Fruit fly (Drosophila melanogaster) whole organism, embryonic: ENCODE measurements around the gene CG17191.

Experiments
- ATbp ChIP-seq: fragments of 200-800 bp; sonication (Bioruptor generic); optimal IDR thresholded peaks from 2 replicates; lab custom pipeline; 2017; ENCODE audit warnings: missing biosample characterization, mild to moderate bottlenecking, missing genetic modification characterization, missing genetic modification reagents
- Asciz ChIP-seq: fragments of 200-800 bp; sonication (Bioruptor generic); optimal IDR thresholded peaks from 2 replicates; lab custom pipeline; 2017; ENCODE audit warnings: missing biosample characterization, mild to moderate bottlenecking, missing genetic modification characterization, missing genetic modification reagents
- Awh ChIP-seq: fragments of 200-800 bp; sonication (Bioruptor generic); IDR thresholded peaks from 2 replicates; pipeline ENCODE4, ENCODE4 v1.3.6; 2022; ENCODE audit warnings: missing biosample characterization, missing genetic modification characterization
- B-H1 ChIP-seq: fragments of 200-800 bp; sonication (Bioruptor generic); IDR thresholded peaks from 3 replicates; pipeline ENCODE4 v1.3.6; 2022; ENCODE audit warnings: missing biosample characterization, missing genetic modification characterization
- Blimp-1 ChIP-seq: fragments of 200-800 bp; sonication (Bioruptor generic); optimal IDR thresholded peaks from 3 replicates; lab custom pipeline; 2018; ENCODE audit warnings: missing biosample characterization, missing genetic modification characterization, mild to moderate bottlenecking, moderate library complexity, missing genetic modification reagents
- CG10209 ChIP-seq: fragments of 200-800 bp; sonication (Bioruptor generic); optimal IDR thresholded peaks from 3 replicates; lab custom pipeline; 2017; ENCODE audit warnings: missing biosample characterization, mild to moderate bottlenecking, missing genetic modification characterization, missing genetic modification reagents
- CG10274 ChIP-seq: fragments of 200-800 bp; sonication (Bioruptor generic); optimal IDR thresholded peaks from 3 replicates; lab custom pipeline; 2017; ENCODE audit warnings: missing biosample characterization, mild to moderate bottlenecking, missing genetic modification characterization
- CG13894 ChIP-seq: fragments of 200-800 bp; sonication (Bioruptor generic); optimal IDR thresholded peaks from 3 replicates; lab custom pipeline; 2018; ENCODE audit warnings: missing biosample characterization, mild to moderate bottlenecking, missing genetic modification characterization, moderate library complexity
- CG1529 ChIP-seq: fragments of 200-800 bp; sonication (Bioruptor generic); optimal IDR thresholded peaks from 3 replicates; lab custom pipeline; 2018; ENCODE audit warnings: missing biosample characterization, missing genetic modification characterization
- CG15514 ChIP-seq: fragments of 200-800 bp; sonication (Bioruptor generic); optimal IDR thresholded peaks from 3 replicates; lab custom pipeline; 2017; ENCODE audit warnings: missing biosample characterization, missing genetic modification characterization, mild to moderate bottlenecking, moderate library complexity, missing genetic modification reagents
- CG17385 ChIP-seq: fragments of 200-800 bp; sonication (Bioruptor generic); optimal IDR thresholded peaks from 3 replicates; lab custom pipeline; 2018; ENCODE audit warnings: missing biosample characterization, mild to moderate bottlenecking, missing genetic modification characterization
- CG1792 ChIP-seq: fragments of 200-800 bp; sonication (Bioruptor generic); optimal IDR thresholded peaks from 2 replicates; lab custom pipeline; 2016; ENCODE audit warnings: missing biosample characterization, missing genetic modification characterization
- CG18599 ChIP-seq: fragments of 200-800 bp; sonication (Bioruptor generic); optimal IDR thresholded peaks from 3 replicates; lab custom pipeline; 2017; ENCODE audit warnings: missing biosample characterization, missing genetic modification characterization, mild to moderate bottlenecking, moderate library complexity, missing genetic modification reagents
- CG2120 ChIP-seq: fragments of 200-800 bp; sonication (Bioruptor generic); optimal IDR thresholded peaks from 3 replicates; lab custom pipeline; 2016; ENCODE audit warnings: missing biosample characterization, missing genetic modification characterization
- CG31365 ChIP-seq: fragments of 200-800 bp; sonication (Bioruptor generic); optimal IDR thresholded peaks from 2 replicates; lab custom pipeline; 2018; ENCODE audit warnings: missing biosample characterization, mild to moderate bottlenecking, missing genetic modification characterization
- CG32532 ChIP-seq: fragments of 200-800 bp; sonication (Bioruptor generic); IDR thresholded peaks from 2 replicates; pipeline ENCODE4 v1.3.6; 2022; ENCODE audit warnings: missing biosample characterization, missing genetic modification characterization
- CG34376 ChIP-seq: fragments of 200-800 bp; sonication (Bioruptor generic); optimal IDR thresholded peaks from 2 replicates; lab custom pipeline; 2018; ENCODE audit warnings: missing biosample characterization, mild to moderate bottlenecking, missing genetic modification characterization
- CG6765 ChIP-seq: fragments of 200-800 bp; sonication (Bioruptor generic); optimal IDR thresholded peaks from 3 replicates; lab custom pipeline; 2017; ENCODE audit warnings: missing biosample characterization, mild to moderate bottlenecking, missing genetic modification characterization
- CG6854 ChIP-seq: fragments of 200-800 bp; sonication (Bioruptor generic); optimal IDR thresholded peaks from 3 replicates; lab custom pipeline; 2017; ENCODE audit warnings: missing biosample characterization, mild to moderate bottlenecking, missing genetic modification characterization
- CG7786 ChIP-seq: fragments of 200-800 bp; sonication (Bioruptor generic); optimal IDR thresholded peaks from 2 replicates; lab custom pipeline; 2016; ENCODE audit warnings: missing biosample characterization, missing genetic modification characterization
- CG9932 ChIP-seq: fragments of 200-800 bp; sonication (Bioruptor generic); IDR thresholded peaks from 2 replicates; pipeline ENCODE4 v1.3.6; 2022; ENCODE audit warnings: missing biosample characterization, missing genetic modification characterization
- Drgx ChIP-seq: fragments of 200-800 bp; sonication (Bioruptor generic); IDR thresholded peaks from 2 replicates; pipeline ENCODE4 v1.3.6; 2022; ENCODE audit warnings: missing biosample characterization, missing genetic modification characterization
- Hey ChIP-seq: fragments of 200-800 bp; sonication (Bioruptor generic); optimal IDR thresholded peaks from 3 replicates; lab custom pipeline; 2018; ENCODE audit warnings: missing biosample characterization, mild to moderate bottlenecking, missing genetic modification characterization
- Hmr ChIP-seq: fragments of 200-800 bp; sonication (Bioruptor generic); optimal IDR thresholded peaks from 3 replicates; lab custom pipeline; 2017; ENCODE audit warnings: mild to moderate bottlenecking, missing biosample characterization, missing genetic modification reagents, missing genetic modification characterization
- Med ChIP-seq: fragments of 200-800 bp; sonication (Bioruptor generic); peaks from one replicate; lab custom pipeline; 2016; ENCODE audit warnings: missing biosample characterization, missing genetic modification characterization, mild to moderate bottlenecking, inconsistent platforms, moderate library complexity
- NK7.1 ChIP-seq: fragments of 200-800 bp; sonication (Bioruptor generic); optimal IDR thresholded peaks from 3 replicates; lab custom pipeline; 2016; ENCODE audit warnings: missing biosample characterization, missing genetic modification characterization
- Pdp1 ChIP-seq, 2 experiments: fragments of 200-800 bp; sonication (Bioruptor generic); optimal IDR thresholded peaks; 3 replicates each; lab custom pipeline; 2016; ENCODE audit warnings: missing biosample characterization in 2 of 2, missing genetic modification characterization in 2 of 2, mild to moderate bottlenecking in 1 of 2, moderate library complexity in 1 of 2
- Ptx1 ChIP-seq: fragments of 200-800 bp; sonication (Bioruptor generic); IDR thresholded peaks from 2 replicates; pipeline ENCODE4 v1.3.6; 2022; ENCODE audit warnings: missing biosample characterization, missing genetic modification characterization
- Rfx ChIP-seq: fragments of 200-800 bp; sonication (Bioruptor generic); IDR thresholded peaks from 2 replicates; pipeline ENCODE4 v1.3.6; 2022; ENCODE audit warnings: missing biosample characterization, missing genetic modification characterization
- Sox102F ChIP-seq: fragments of 200-800 bp; sonication (Bioruptor generic); optimal IDR thresholded peaks from 2 replicates; lab custom pipeline; 2018; ENCODE audit warnings: missing biosample characterization, mild to moderate bottlenecking, missing genetic modification characterization, moderate library complexity
- btn ChIP-seq: fragments of 200-800 bp; sonication (Bioruptor generic); optimal IDR thresholded peaks from 2 replicates; lab custom pipeline; 2016; ENCODE audit warnings: missing biosample characterization, missing genetic modification characterization
- ci ChIP-seq: fragments of 200-800 bp; sonication (Bioruptor generic); IDR thresholded peaks from 3 replicates; pipeline ENCODE4 v1.3.6; 2022; ENCODE audit warnings: missing biosample characterization, missing genetic modification characterization
- crp ChIP-seq, 2 experiments: fragments of 200-800 bp; sonication (Bioruptor generic); optimal IDR thresholded peaks; 2 replicates in 1 of 2; 3 replicates in 1 of 2; lab custom pipeline; 2017; ENCODE audit warnings: missing biosample characterization in 2 of 2, missing genetic modification characterization in 2 of 2, mild to moderate bottlenecking in 1 of 2, moderate library complexity in 1 of 2
- dysf ChIP-seq: fragments of 200-800 bp; sonication (Bioruptor generic); IDR thresholded peaks from 3 replicates; pipeline ENCODE4 v1.3.6; 2022; ENCODE audit warnings: missing biosample characterization, missing genetic modification characterization
- ewg ChIP-seq: fragments of 200-800 bp; sonication (Bioruptor generic); optimal IDR thresholded peaks from 3 replicates; lab custom pipeline; 2017; ENCODE audit warnings: mild to moderate bottlenecking, missing biosample characterization, missing genetic modification reagents, missing genetic modification characterization
- exex ChIP-seq: fragments of 200-800 bp; sonication (Bioruptor generic); optimal IDR thresholded peaks from 4 replicates; lab custom pipeline; 2018; ENCODE audit warnings: missing biosample characterization, mild to moderate bottlenecking, missing genetic modification characterization, moderate library complexity
- fd64A ChIP-seq: fragments of 200-800 bp; sonication (Bioruptor generic); optimal IDR thresholded peaks from 3 replicates; lab custom pipeline; 2018; ENCODE audit warnings: missing biosample characterization, mild to moderate bottlenecking, missing genetic modification characterization
- grn ChIP-seq: fragments of 200-800 bp; sonication (Bioruptor generic); optimal IDR thresholded peaks from 3 replicates; lab custom pipeline; 2017; ENCODE audit warnings: missing biosample characterization, missing genetic modification characterization
- jumu ChIP-seq: fragments of 200-800 bp; sonication (Bioruptor generic); optimal IDR thresholded peaks from 3 replicates; lab custom pipeline; 2016; ENCODE audit warnings: missing biosample characterization, missing genetic modification characterization
- lab ChIP-seq: fragments of 200-800 bp; sonication (Bioruptor generic); optimal IDR thresholded peaks from 3 replicates; lab custom pipeline; 2017; ENCODE audit warnings: missing biosample characterization, missing genetic modification characterization, mild to moderate bottlenecking, moderate library complexity, missing genetic modification reagents
- lmd ChIP-seq: fragments of 200-800 bp; sonication (Bioruptor generic); IDR thresholded peaks from 2 replicates; pipeline ENCODE4 v1.3.6; 2022; ENCODE audit warnings: missing biosample characterization, missing genetic modification characterization
- pb ChIP-seq: fragments of 200-800 bp; sonication (Bioruptor generic); optimal IDR thresholded peaks from 3 replicates; lab custom pipeline; 2016; ENCODE audit warnings: missing biosample characterization, missing genetic modification characterization
- sd ChIP-seq: fragments of 200-800 bp; sonication (Bioruptor generic); optimal IDR thresholded peaks from 3 replicates; lab custom pipeline; 2018; ENCODE audit warnings: missing biosample characterization, mild to moderate bottlenecking, missing genetic modification characterization, moderate library complexity
- sug ChIP-seq: fragments of 200-800 bp; optimal IDR thresholded peaks from 2 replicates; lab custom pipeline; 2019; ENCODE audit warnings: missing biosample characterization, mild to moderate bottlenecking, missing genetic modification characterization, moderate library complexity
- vnd ChIP-seq: fragments of 200-800 bp; sonication (Bioruptor generic); IDR thresholded peaks from 3 replicates; pipeline ENCODE4 v1.3.6; 2022; ENCODE audit warnings: missing biosample characterization, missing genetic modification characterization; ENCODE audit not compliant: partially characterized antibody
- vvl ChIP-seq: fragments of 200-800 bp; sonication (Bioruptor generic); IDR thresholded peaks from 2 replicates; pipeline ENCODE4 v1.3.6; 2022; ENCODE audit warnings: missing biosample characterization, missing genetic modification characterization

Gene CG17191

dm6 chr3R:27019701-27020172 lies at the start of gene CG17191:
Gene CG17191 (minus strand): TSS chr3R:27019751.
- TF ChIP-seq grn (GFP tag; lab: Kevin White, UChicago) (peak; percentile 76), NK7.1 (GFP tag; lab: Kevin White, UChicago) (no peak), sug (tag; lab: Kevin White, UChicago) (peak; percentile 85), sd (tag; lab: Kevin White, UChicago) (peak; percentile 71), CG18599 (GFP tag; lab: Kevin White, UChicago) (peak; percentile 23), CG34376 (GFP tag; lab: Kevin White, UChicago) (peak; percentile 64), exex (peak; percentile 90), pb (GFP tag; lab: Kevin White, UChicago) (no peak), Hey (peak; percentile 45), vnd (GFP tag; lab: Robert Waterston, UW) (0 out of 3 replicates have a peak, but pooled peaks have one; percentile 11)

- no peak for TF ChIP-seq CG1529
- TF ChIP-seq CG7786 (GFP tag; lab: Kevin White, UChicago): no peak
- TF ChIP-seq CG10274: peak; percentile 51
- no peak for TF ChIP-seq lmd (GFP tag; lab: Robert Waterston, UW)
- peak; percentile 22 for TF ChIP-seq CG15514 (GFP tag; lab: Kevin White, UChicago)
- TF ChIP-seq lab: peak; percentile 2
- 0 out of 3 replicates have a peak, but pooled peaks have one; percentile 11 for TF ChIP-seq ci (GFP tag; lab: Robert Waterston, UW)
- peak; percentile 12; the same call in 1 of the 2 replicates for TF ChIP-seq Drgx (GFP tag; lab: Robert Waterston, UW)
- no peak for TF ChIP-seq btn (GFP tag; lab: Kevin White, UChicago)
- TF ChIP-seq jumu (GFP tag; lab: Kevin White, UChicago): no peak
- peak; percentile 72 for TF ChIP-seq Med
- TF ChIP-seq CG32532: no peak
- TF ChIP-seq NK7.1 (GFP tag; lab: Kevin White, UChicago): no peak
- peak; percentile 23; the same call in 1 of the 3 replicates for TF ChIP-seq dysf (GFP tag; lab: Robert Waterston, UW)
These were observed 49.6 kb upstream of the CG17191 start for dm6 chr3R:27069201-27069600.

dm6 chr3R:27067362-27067761 lies 47.8 kb upstream of the CG17191 start:
- peak; percentile 33; the same call in 1 of the 2 replicates for TF ChIP-seq vvl
- TF ChIP-seq CG1792: no peak
- TF ChIP-seq Rfx (GFP tag; lab: Robert Waterston, UW): peak; percentile 21; the same call in 1 of the 2 replicates
- peak in 1 of 2 experiments; percentile 47 for TF ChIP-seq crp (GFP tag; optimal IDR thresholded peaks at IDR 0.05; lab: Kevin White, UChicago)
- peak; percentile 39 for TF ChIP-seq Asciz
- no peak for TF ChIP-seq B-H1 (GFP tag; lab: Robert Waterston, UW)
- peak; percentile 54 for TF ChIP-seq ewg (GFP tag; lab: Kevin White, UChicago)
- peak; percentile 25 for TF ChIP-seq Blimp-1 (GFP tag; lab: Kevin White, UChicago)
- TF ChIP-seq CG10209 (GFP tag; lab: Kevin White, UChicago): peak; percentile 1
- peak; percentile 10 for TF ChIP-seq Sox102F
- TF ChIP-seq CG9932 (GFP tag; lab: Robert Waterston, UW): no peak
- peak; percentile 16 for TF ChIP-seq CG2120
- TF ChIP-seq CG6854 (GFP tag; lab: Kevin White, UChicago): no peak
- TF ChIP-seq CG31365 (tag; lab: Kevin White, UChicago): no peak
- no peak for TF ChIP-seq Ptx1 (GFP tag; lab: Robert Waterston, UW)
- no peak for TF ChIP-seq sug (tag; lab: Kevin White, UChicago)
- TF ChIP-seq Pdp1 (GFP tag; optimal IDR thresholded peaks at IDR 0.05; lab: Kevin White, UChicago): no peak
- peak; percentile 7 for TF ChIP-seq CG17385 (GFP tag; lab: Kevin White, UChicago)
- TF ChIP-seq Med: peak; percentile 23
- peak; percentile 50 for TF ChIP-seq fd64A (GFP tag; lab: Kevin White, UChicago)
- TF ChIP-seq Hmr (GFP tag; lab: Kevin White, UChicago): peak; percentile 50
- peak; percentile 33 for TF ChIP-seq CG15514 (GFP tag; lab: Kevin White, UChicago)
- TF ChIP-seq Awh: peak; percentile 52; the same call in 1 of the 2 replicates
- no peak for TF ChIP-seq CG6765 (GFP tag; lab: Kevin White, UChicago)
- TF ChIP-seq ATbp (GFP tag; lab: Kevin White, UChicago): peak; percentile 55
- peak; percentile 78 for TF ChIP-seq CG13894 (tag; lab: Kevin White, UChicago)
